Fruit fly (Drosophila melanogaster) whole organism, embryonic: ENCODE data around the gene Cyp18a1.

Source experiments
- Abd-B ChIP-seq: fragments of 200-800 bp; sonication (Bioruptor generic); optimal IDR thresholded peaks from 2 replicates; lab custom pipeline; 2018; ENCODE audit warnings: missing biosample characterization, mild to moderate bottlenecking, missing genetic modification characterization, moderate library complexity
- BtbVII ChIP-seq: fragments of 200-800 bp; sonication (Bioruptor generic); optimal IDR thresholded peaks from 3 replicates; lab custom pipeline; 2017; ENCODE audit warnings: missing biosample characterization, mild to moderate bottlenecking, missing genetic modification characterization
- CG10366 ChIP-seq: fragments of 200-800 bp; sonication (Bioruptor generic); IDR thresholded peaks from 2 replicates; pipeline ENCODE4 v1.3.6; 2022; ENCODE audit warnings: missing biosample characterization, missing genetic modification characterization
- CG10959 ChIP-seq: fragments of 200-800 bp; sonication (Bioruptor generic); IDR thresholded peaks from 2 replicates; pipeline ENCODE4 v1.3.6; 2022; ENCODE audit warnings: missing biosample characterization, missing genetic modification characterization
- CG12155 ChIP-seq: fragments of 200-800 bp; sonication (Bioruptor generic); optimal IDR thresholded peaks from 3 replicates; lab custom pipeline; 2016; ENCODE audit warnings: missing biosample characterization, missing genetic modification characterization
- CG15696 ChIP-seq: fragments of 200-800 bp; sonication (Bioruptor generic); optimal IDR thresholded peaks from 2 replicates; lab custom pipeline; 2019; ENCODE audit warnings: missing biosample characterization, mild to moderate bottlenecking, missing genetic modification characterization, moderate library complexity
- CG18476 ChIP-seq: fragments of 200-800 bp; sonication (Bioruptor generic); optimal IDR thresholded peaks from 2 replicates; lab custom pipeline; 2016; ENCODE audit warnings: missing biosample characterization, mild to moderate bottlenecking, missing genetic modification characterization
- CG30020 ChIP-seq: fragments of 200-800 bp; optimal IDR thresholded peaks from 2 replicates; lab custom pipeline; 2019; ENCODE audit warnings: missing biosample characterization, mild to moderate bottlenecking, missing genetic modification characterization, moderate library complexity
- CG3281 ChIP-seq: fragments of 200-800 bp; sonication (Bioruptor generic); optimal IDR thresholded peaks from 3 replicates; lab custom pipeline; 2017; ENCODE audit warnings: missing biosample characterization, mild to moderate bottlenecking, missing genetic modification characterization
- CG4328 ChIP-seq: fragments of 200-800 bp; sonication (Bioruptor generic); optimal IDR thresholded peaks from 3 replicates; lab custom pipeline; 2017; ENCODE audit warnings: missing biosample characterization, missing genetic modification reagents, missing genetic modification characterization
- CG6654 ChIP-seq: fragments of 200-800 bp; sonication (Bioruptor generic); optimal IDR thresholded peaks from 2 replicates; lab custom pipeline; 2017; ENCODE audit warnings: missing biosample characterization, mild to moderate bottlenecking, missing genetic modification characterization
- CG6689 ChIP-seq: fragments of 200-800 bp; sonication (Bioruptor generic); IDR thresholded peaks from 2 replicates; pipeline ENCODE4 v1.3.6; 2022; ENCODE audit warnings: missing biosample characterization, missing genetic modification characterization
- CkIIα-i1 ChIP-seq: fragments of 200-800 bp; sonication (Bioruptor generic); IDR thresholded peaks from 2 replicates; pipeline ENCODE4 v1.3.6; 2022; ENCODE audit warnings: missing biosample characterization, missing genetic modification characterization
- CoRest ChIP-seq: fragments of 200-800 bp; sonication (Bioruptor generic); optimal IDR thresholded peaks from 3 replicates; lab custom pipeline; 2018; ENCODE audit warnings: missing biosample characterization, mild to moderate bottlenecking, missing genetic modification characterization, moderate library complexity
- D19B ChIP-seq: fragments of 200-800 bp; sonication (Bioruptor generic); optimal IDR thresholded peaks from 2 replicates; lab custom pipeline; 2017; ENCODE audit warnings: missing biosample characterization, mild to moderate bottlenecking, missing genetic modification characterization
- Deaf1 ChIP-seq: fragments of 200-800 bp; optimal IDR thresholded peaks from 3 replicates; lab custom pipeline; 2019; ENCODE audit warnings: missing biosample characterization, mild to moderate bottlenecking, missing genetic modification characterization, moderate library complexity
- Eip74EF ChIP-seq, 2 experiments: fragments of 200-800 bp in 1 of 2; fragments of >200 bp in 1 of 2; sonication (Bioruptor generic) in 1 of 2; optimal IDR thresholded peaks; 2 replicates each; lab custom pipeline; 2017 to 2019; ENCODE audit warnings: missing biosample characterization in 2 of 2, missing genetic modification characterization in 2 of 2, mild to moderate bottlenecking in 1 of 2, moderate library complexity in 1 of 2
- Lpt ChIP-seq: fragments of >200 bp; optimal IDR thresholded peaks from 2 replicates; lab custom pipeline; 2018; ENCODE audit warnings: missing biosample characterization, missing genetic modification characterization
- Med ChIP-seq: fragments of 200-800 bp; sonication (Bioruptor generic); peaks from one replicate; lab custom pipeline; 2016; ENCODE audit warnings: missing biosample characterization, missing genetic modification characterization, mild to moderate bottlenecking, inconsistent platforms, moderate library complexity
- Mes4 ChIP-seq: fragments of 200-800 bp; sonication (Bioruptor generic); optimal IDR thresholded peaks from 2 replicates; lab custom pipeline; 2016; ENCODE audit warnings: missing biosample characterization, missing genetic modification characterization
- NC2α ChIP-seq: fragments of 200-800 bp; sonication (Bioruptor generic); optimal IDR thresholded peaks from 2 replicates; lab custom pipeline; 2016; ENCODE audit warnings: missing biosample characterization, missing genetic modification characterization
- Nf-YC ChIP-seq: fragments of 200-800 bp; optimal IDR thresholded peaks from 3 replicates; lab custom pipeline; 2019; ENCODE audit warnings: missing biosample characterization, mild to moderate bottlenecking, missing genetic modification characterization, moderate library complexity
- NfI ChIP-seq: fragments of 200-800 bp; sonication (Bioruptor generic); optimal IDR thresholded peaks from 3 replicates; lab custom pipeline; 2018; ENCODE audit warnings: missing biosample characterization, mild to moderate bottlenecking, missing genetic modification characterization, moderate library complexity
- Ravus ChIP-seq: fragments of 200-800 bp; sonication (Bioruptor generic); IDR thresholded peaks from 2 replicates; pipeline ENCODE4 v1.3.6; 2022; ENCODE audit warnings: missing biosample characterization, missing genetic modification characterization
- Rx ChIP-seq: fragments of 200-800 bp; sonication (Bioruptor generic); IDR thresholded peaks from 2 replicates; pipeline ENCODE4 v1.3.6; 2022; ENCODE audit warnings: missing biosample characterization, missing genetic modification characterization
- Sox102F ChIP-seq: fragments of 200-800 bp; sonication (Bioruptor generic); optimal IDR thresholded peaks from 2 replicates; lab custom pipeline; 2018; ENCODE audit warnings: missing biosample characterization, mild to moderate bottlenecking, missing genetic modification characterization, moderate library complexity
- Xbp1 ChIP-seq: fragments of 200-800 bp; sonication (Bioruptor generic); optimal IDR thresholded peaks from 3 replicates; lab custom pipeline; 2016; ENCODE audit warnings: missing biosample characterization, mild to moderate bottlenecking, missing genetic modification characterization
- dan ChIP-seq: fragments of 200-800 bp; sonication (Bioruptor generic); IDR thresholded peaks from 2 replicates; pipeline ENCODE4 v1.3.6; 2022; ENCODE audit warnings: missing biosample characterization, missing genetic modification characterization
- fd102C ChIP-seq: fragments of 200-800 bp; sonication (Bioruptor generic); optimal IDR thresholded peaks from 2 replicates; lab custom pipeline; 2018; ENCODE audit warnings: missing biosample characterization, mild to moderate bottlenecking, missing genetic modification characterization, moderate library complexity
- gce ChIP-seq: fragments of 200-800 bp; sonication (Bioruptor generic); IDR thresholded peaks from 3 replicates; pipeline ENCODE4 v1.3.6; 2022; ENCODE audit warnings: missing biosample characterization, missing genetic modification characterization
- grn ChIP-seq: fragments of 200-800 bp; sonication (Bioruptor generic); optimal IDR thresholded peaks from 3 replicates; lab custom pipeline; 2017; ENCODE audit warnings: missing biosample characterization, missing genetic modification characterization
- ind ChIP-seq: fragments of 200-800 bp; sonication (Bioruptor generic); optimal IDR thresholded peaks from 3 replicates; lab custom pipeline; 2016; ENCODE audit warnings: missing biosample characterization, missing genetic modification characterization
- mld ChIP-seq: fragments of 200-800 bp; sonication (Bioruptor generic); IDR thresholded peaks from 3 replicates; pipeline ENCODE4 v1.3.6; 2022; ENCODE audit warnings: missing biosample characterization, missing genetic modification characterization; ENCODE audit not compliant: partially characterized antibody
- nerfin-2 ChIP-seq: fragments of 200-800 bp; sonication (Bioruptor generic); IDR thresholded peaks from 2 replicates; pipeline ENCODE4 v1.3.6; 2022; ENCODE audit warnings: missing biosample characterization, missing genetic modification characterization; ENCODE audit not compliant: partially characterized antibody
- pan ChIP-seq, 4 experiments: fragments of >200 bp in 3 of 4; fragments of 200-800 bp in 1 of 4; sonication (Bioruptor generic) in 1 of 4; optimal IDR thresholded peaks in 3 of 4; IDR thresholded peaks in 1 of 4; 2 replicates each; pipeline versions ENCODE4 v1.3.6 to Lab custom; 2017 to 2022; ENCODE audit warnings: missing biosample characterization in 2 of 4, missing genetic modification characterization in 2 of 4, mixed read lengths in 1 of 4
- peb ChIP-seq: fragments of 200-800 bp; sonication (Bioruptor generic); IDR thresholded peaks from 2 replicates; pipeline ENCODE4 v1.3.6; 2022; ENCODE audit warnings: missing biosample characterization, missing genetic modification characterization
- prd ChIP-seq, 3 experiments: fragments of >200 bp in 2 of 3; fragments of 200-800 bp in 1 of 3; sonication (Bioruptor generic) in 1 of 3; optimal IDR thresholded peaks in 2 of 3; IDR thresholded peaks in 1 of 3; 2 replicates in 2 of 3; 3 replicates in 1 of 3; pipeline versions ENCODE4 v1.3.6 to Lab custom; 2017 to 2022; ENCODE audit warnings: missing biosample characterization in 1 of 3, missing genetic modification characterization in 1 of 3
- schlank ChIP-seq: fragments of 200-800 bp; sonication (Bioruptor generic); optimal IDR thresholded peaks from 2 replicates; lab custom pipeline; 2018; ENCODE audit warnings: missing biosample characterization, mild to moderate bottlenecking, missing genetic modification characterization
- sd ChIP-seq: fragments of 200-800 bp; sonication (Bioruptor generic); optimal IDR thresholded peaks from 3 replicates; lab custom pipeline; 2018; ENCODE audit warnings: missing biosample characterization, mild to moderate bottlenecking, missing genetic modification characterization, moderate library complexity
- sens ChIP-seq: fragments of 200-800 bp; sonication (Bioruptor generic); peaks from one replicate; lab custom pipeline; 2016; ENCODE audit warnings: missing biosample characterization, missing genetic modification characterization
- slp2 ChIP-seq: fragments of 200-800 bp; sonication (Bioruptor generic); optimal IDR thresholded peaks from 2 replicates; lab custom pipeline; 2016; ENCODE audit warnings: missing biosample characterization, missing genetic modification characterization
- sr ChIP-seq: fragments of 200-800 bp; sonication (Bioruptor generic); IDR thresholded peaks from 3 replicates; pipeline ENCODE4 v1.3.6; 2022; ENCODE audit warnings: missing biosample characterization, missing genetic modification characterization
- stwl ChIP-seq: fragments of 200-800 bp; sonication (Bioruptor generic); optimal IDR thresholded peaks from 3 replicates; lab custom pipeline; 2018; ENCODE audit warnings: missing biosample characterization, mild to moderate bottlenecking, missing genetic modification characterization, moderate library complexity
- tin ChIP-seq: fragments of 200-800 bp; sonication (Bioruptor generic); optimal IDR thresholded peaks from 3 replicates; lab custom pipeline; 2016; ENCODE audit warnings: missing biosample characterization, missing genetic modification characterization
- trh ChIP-seq: fragments of 200-800 bp; sonication (Bioruptor generic); optimal IDR thresholded peaks from 2 replicates; lab custom pipeline; 2016; ENCODE audit warnings: missing biosample characterization, missing genetic modification characterization
- vfl ChIP-seq: fragments of 200-800 bp; sonication (Bioruptor generic); optimal IDR thresholded peaks from 2 replicates; lab custom pipeline; 2016; ENCODE audit warnings: missing biosample characterization, missing genetic modification characterization
- wek ChIP-seq: fragments of 200-800 bp; sonication (Bioruptor generic); optimal IDR thresholded peaks from 3 replicates; lab custom pipeline; 2018; ENCODE audit warnings: missing biosample characterization, mild to moderate bottlenecking, missing genetic modification characterization, moderate library complexity
- zf30C ChIP-seq: fragments of 200-800 bp; sonication (Bioruptor generic); optimal IDR thresholded peaks from 3 replicates; lab custom pipeline; 2018; ENCODE audit warnings: missing biosample characterization, mild to moderate bottlenecking, missing genetic modification characterization
- zfh1 ChIP-seq: fragments of 200-800 bp; sonication (Bioruptor generic); IDR thresholded peaks from 3 replicates; pipeline ENCODE4 v1.3.6; 2022; ENCODE audit warnings: missing biosample characterization, missing genetic modification characterization

The Cyp18a1 gene

dm6 chrX:18645720-18646213 is 47.1 kb downstream of the Cyp18a1 start (continued):
- TF ChIP-seq sr (GFP tag; lab: Robert Waterston, UW), result no peak; the same call in 2 of the 3 replicates
- TF ChIP-seq tin, result peak; percentile 49
- TF ChIP-seq Ravus (GFP tag; lab: Robert Waterston, UW), result no peak
- TF ChIP-seq slp2 (GFP tag; lab: Kevin White, UChicago), result peak; percentile 40
- no peak for TF ChIP-seq prd (optimal IDR thresholded peaks at IDR 0.05; lab: Kevin White, UChicago)
- peak; percentile 65; the same call in 2 of the 3 replicates for TF ChIP-seq prd (GFP tag; IDR thresholded peaks at IDR 0.05; lab: Robert Waterston, UW)
- TF ChIP-seq CG18476 (GFP tag; lab: Kevin White, UChicago), result peak; percentile 13
- TF ChIP-seq Deaf1 (tag; lab: Kevin White, UChicago), result peak; percentile 12
- TF ChIP-seq sd, result no peak
- peak; percentile 55; the same call in 1 of the 3 replicates for TF ChIP-seq zfh1
- peak; percentile 19 for TF ChIP-seq Nf-YC (tag; lab: Kevin White, UChicago)
- TF ChIP-seq CG12155 (GFP tag; lab: Kevin White, UChicago), result peak; percentile 60
- no peak for TF ChIP-seq dan (GFP tag; lab: Robert Waterston, UW)
- TF ChIP-seq CG10366 (GFP tag; lab: Robert Waterston, UW), result peak; percentile 41
- TF ChIP-seq NC2α (GFP tag; lab: Kevin White, UChicago), result no peak
- TF ChIP-seq sens (GFP tag; lab: Kevin White, UChicago), result peak; percentile 91
- no peak for TF ChIP-seq CG30020 (tag; lab: Kevin White, UChicago)
- peak; percentile 65 for TF ChIP-seq CG6689 (GFP tag; lab: Robert Waterston, UW)
- TF ChIP-seq wek, result peak; percentile 19
- TF ChIP-seq gce (GFP tag; lab: Robert Waterston, UW), result no peak
- TF ChIP-seq pan (optimal IDR thresholded peaks at IDR 0.05; lab: Kevin White, UChicago), result no peak
- TF ChIP-seq pan (GFP tag; optimal IDR thresholded peaks at IDR 0.05 in 1 of 2, IDR thresholded peaks at IDR 0.05 in 1 of 2), result no peak
- peak; percentile 49 for TF ChIP-seq CG3281
- TF ChIP-seq vfl, result peak; percentile 23
- TF ChIP-seq fd102C (GFP tag; lab: Kevin White, UChicago), result peak; percentile 53
- peak; percentile 23 for TF ChIP-seq NfI
- TF ChIP-seq zf30C (GFP tag; lab: Kevin White, UChicago), result peak; percentile 87
- TF ChIP-seq Sox102F (GFP tag; lab: Kevin White, UChicago), result peak; percentile 79
- no peak for TF ChIP-seq nerfin-2 (GFP tag; lab: Robert Waterston, UW)
- peak; percentile 54 for TF ChIP-seq BtbVII (GFP tag; lab: Kevin White, UChicago)
- TF ChIP-seq schlank (tag; lab: Kevin White, UChicago), result peak; percentile 72
- TF ChIP-seq peb (GFP tag; lab: Robert Waterston, UW), result no peak
- TF ChIP-seq Eip74EF (GFP tag; optimal IDR thresholded peaks at IDR 0.05; lab: Kevin White, UChicago), result peak in 1 of 2 experiments; percentile 46
- no peak for TF ChIP-seq CG4328 (GFP tag; lab: Kevin White, UChicago)
- TF ChIP-seq Rx (GFP tag; lab: Robert Waterston, UW), result 0 out of 2 replicates have a peak, but pooled peaks have one; percentile 25
- no peak for TF ChIP-seq Lpt (GFP tag; lab: Kevin White, UChicago)
- peak; percentile 16 for TF ChIP-seq grn
- TF ChIP-seq CG10959 (GFP tag; lab: Robert Waterston, UW), result 0 out of 2 replicates have a peak, but pooled peaks have one; percentile 25
- TF ChIP-seq Mes4 (GFP tag; lab: Kevin White, UChicago), result no peak
- peak; percentile 56 for TF ChIP-seq ind (GFP tag; lab: Kevin White, UChicago)
- peak; percentile 18 for TF ChIP-seq D19B (GFP tag; lab: Kevin White, UChicago)
- TF ChIP-seq CG6654 (GFP tag; lab: Kevin White, UChicago), result no peak
- peak; percentile 73 for TF ChIP-seq CoRest
- TF ChIP-seq Abd-B, result peak; percentile 54
- no peak for TF ChIP-seq mld
- peak; percentile 77 for TF ChIP-seq Med (GFP tag; lab: Kevin White, UChicago)
- no peak for TF ChIP-seq trh (GFP tag; lab: Kevin White, UChicago)
- TF ChIP-seq stwl (tag; lab: Kevin White, UChicago), result no peak
- peak; percentile 64 for TF ChIP-seq Xbp1
- peak; percentile 41 for TF ChIP-seq CG15696 (tag; lab: Kevin White, UChicago)
- no peak for TF ChIP-seq CkIIα-i1 (GFP tag; lab: Robert Waterston, UW)
